Fruit fly (Drosophila melanogaster) whole organism, prepupa: ENCODE results near the gene CG6739.

Source experiments
- CG6792 ChIP-seq: fragments of 200-800 bp; sonication (Bioruptor generic); optimal IDR thresholded peaks from 3 replicates; lab custom pipeline; 2016; ENCODE audit warnings: missing biosample characterization, missing genetic modification characterization
- Ets96B ChIP-seq: fragments of 200-800 bp; optimal IDR thresholded peaks from 2 replicates; lab custom pipeline; 2019; ENCODE audit warnings: missing biosample characterization, mild to moderate bottlenecking, missing genetic modification characterization, moderate library complexity
- Hr39 ChIP-seq: fragments of 200-800 bp; sonication (Bioruptor generic); optimal IDR thresholded peaks from 2 replicates; lab custom pipeline; 2016; ENCODE audit warnings: missing biosample characterization, missing genetic modification characterization
- Lpt ChIP-seq: fragments of 200-800 bp; sonication (Bioruptor generic); optimal IDR thresholded peaks from 3 replicates; lab custom pipeline; 2016; ENCODE audit warnings: missing biosample characterization, missing genetic modification characterization
- Sox14 ChIP-seq: fragments of 200-800 bp; sonication (Bioruptor generic); optimal IDR thresholded peaks from 3 replicates; lab custom pipeline; 2016; ENCODE audit warnings: missing biosample characterization, missing genetic modification characterization
- achi ChIP-seq: fragments of 200-800 bp; sonication (Bioruptor generic); optimal IDR thresholded peaks from 3 replicates; lab custom pipeline; 2016; ENCODE audit warnings: missing biosample characterization, missing genetic modification characterization
- esn ChIP-seq: fragments of 200-800 bp; sonication (Bioruptor generic); optimal IDR thresholded peaks from 2 replicates; lab custom pipeline; 2016; ENCODE audit warnings: missing biosample characterization, mild to moderate bottlenecking, missing genetic modification characterization, moderate library complexity
- lz ChIP-seq: fragments of 200-800 bp; sonication (Bioruptor generic); optimal IDR thresholded peaks from 3 replicates; lab custom pipeline; 2016; ENCODE audit warnings: missing biosample characterization, missing genetic modification characterization

- TF ChIP-seq esn (peak; percentile 66), Hr39 (GFP tag; lab: Kevin White, UChicago) (peak; percentile 74), achi (GFP tag; lab: Kevin White, UChicago) (peak; percentile 41), CG6792 (GFP tag; lab: Kevin White, UChicago) (peak; percentile 65), Sox14 (GFP tag; lab: Kevin White, UChicago) (peak; percentile 41), lz (peak; percentile 54), Lpt (no peak), Ets96B (tag; lab: Kevin White, UChicago) (no peak)
Measured at dm6 chr2L:7619234-7619633, 11.0 kb downstream of the CG6739 start.
